Fruit fly (Drosophila melanogaster): ENCODE measurements around the gene knk.

The knk gene

dm6 chr3R:10113746-10114145, 11.7 kb downstream of the knk start (continued):
- no peak for TF ChIP-seq CG13296 (GFP tag; optimal IDR thresholded peaks at IDR 0.05)
- TF ChIP-seq CG1233 (GFP tag; optimal IDR thresholded peaks at IDR 0.05): no peak
- TF ChIP-seq Hmx (GFP tag; optimal IDR thresholded peaks at IDR 0.05): no peak
- TF ChIP-seq CG9876 (GFP tag; optimal IDR thresholded peaks at IDR 0.05): no peak
- no peak for TF ChIP-seq CG2889 (GFP tag; IDR thresholded peaks at IDR 0.05)
- TF ChIP-seq amos (GFP tag; IDR thresholded peaks at IDR 0.05; ENCODE audit: partially characterized antibody): no peak
- no peak for TF ChIP-seq CG2202 (tag; optimal IDR thresholded peaks at IDR 0.05)
- no peak for TF ChIP-seq CG9727 (GFP tag; optimal IDR thresholded peaks at IDR 0.05)
- no peak for TF ChIP-seq CG33213 (GFP tag; optimal IDR thresholded peaks at IDR 0.05)
- TF ChIP-seq grn (GFP tag; optimal IDR thresholded peaks at IDR 0.05): peak; percentile 98
- no peak for TF ChIP-seq CG2116 (GFP tag; optimal IDR thresholded peaks at IDR 0.05)
- no peak for TF ChIP-seq unc-4 (GFP tag; IDR thresholded peaks at IDR 0.05; ENCODE audit: partially characterized antibody)
- TF ChIP-seq CG32532 (GFP tag; IDR thresholded peaks at IDR 0.05): no peak
- no peak for TF ChIP-seq Hr39 (optimal IDR thresholded peaks at IDR 0.05)
- TF ChIP-seq CG14050 (GFP tag; IDR thresholded peaks at IDR 0.05): no peak
- peak; percentile 42 for TF ChIP-seq gro (GFP tag; optimal IDR thresholded peaks at IDR 0.05)
- TF ChIP-seq toy (GFP tag; IDR thresholded peaks at IDR 0.05): no peak
- no peak for TF ChIP-seq inv (GFP tag; IDR thresholded peaks at IDR 0.05; ENCODE audit: partially characterized antibody)
- TF ChIP-seq CG6254 (GFP tag; optimal IDR thresholded peaks at IDR 0.05): no peak
- no peak for TF ChIP-seq CG10431 (GFP tag; optimal IDR thresholded peaks at IDR 0.05)
- no peak for TF ChIP-seq z (GFP tag; IDR thresholded peaks at IDR 0.05)
- TF ChIP-seq sug (tag; optimal IDR thresholded peaks at IDR 0.05): peak; percentile 91
- no peak for TF ChIP-seq CG18476 (GFP tag; optimal IDR thresholded peaks at IDR 0.05)
- no peak for TF ChIP-seq gcm (GFP tag; optimal IDR thresholded peaks at IDR 0.05)
- TF ChIP-seq Mad (GFP tag; optimal IDR thresholded peaks at IDR 0.05): no peak

- TF ChIP-seq CG4404 (GFP tag; IDR thresholded peaks at IDR 0.05) (no peak), gfzf (GFP tag; optimal IDR thresholded peaks at IDR 0.05) (no peak), CG13624 (GFP tag; optimal IDR thresholded peaks at IDR 0.05) (no peak), CG32767 (GFP tag; IDR thresholded peaks at IDR 0.05) (no peak), CG15479 (GFP tag; optimal IDR thresholded peaks at IDR 0.05) (peak; percentile 82), HLHmδ (GFP tag; optimal IDR thresholded peaks at IDR 0.05) (no peak), CG16863 (GFP tag; optimal IDR thresholded peaks at IDR 0.05) (no peak), CG14014 (GFP tag; IDR thresholded peaks at IDR 0.05) (no peak), CG2199 (GFP tag; IDR thresholded peaks at IDR 0.05) (no peak), CG31441 (GFP tag; IDR thresholded peaks at IDR 0.05) (no peak), cad (GFP tag; optimal IDR thresholded peaks at IDR 0.05) (peak; percentile 42), Vsx1 (GFP tag; optimal IDR thresholded peaks at IDR 0.05) (no peak), ewg (GFP tag; optimal IDR thresholded peaks at IDR 0.05) (no peak), Sox102F (GFP tag; optimal IDR thresholded peaks at IDR 0.05) (no peak), Drgx (GFP tag; IDR thresholded peaks at IDR 0.05) (no peak), fd102C (GFP tag; optimal IDR thresholded peaks at IDR 0.05) (no peak), run (tag; optimal IDR thresholded peaks at IDR 0.05) (no peak), sisA (GFP tag; IDR thresholded peaks at IDR 0.05) (no peak), tup (GFP tag; optimal IDR thresholded peaks at IDR 0.05) (no peak), CG33557 (GFP tag; optimal IDR thresholded peaks at IDR 0.05) (no peak), Bteb2 (GFP tag; optimal IDR thresholded peaks at IDR 0.05) (no peak), pb (GFP tag; optimal IDR thresholded peaks at IDR 0.05) (no peak), Eip74EF (GFP tag; optimal IDR thresholded peaks at IDR 0.05) (no peak), CG10565 (GFP tag; optimal IDR thresholded peaks at IDR 0.05) (no peak), pros (GFP tag; optimal IDR thresholded peaks at IDR 0.05) (no peak), B-H2 (GFP tag; optimal IDR thresholded peaks at IDR 0.05) (no peak), CG6791 (GFP tag; IDR thresholded peaks at IDR 0.05; ENCODE audit: partially characterized antibody) (no peak), NK7.1 (GFP tag; optimal IDR thresholded peaks at IDR 0.05) (no peak)
Observed at dm6 chr3R:10112195-10112594, 13.3 kb downstream of the knk start, which contains the start of gene CAH7. Gene CAH7, plus strand, starts transcription at chr3R:10112237.

All from whole organism, embryonic.